Worm (Caenorhabditis elegans) whole organism, late embryonic: ENCODE results near the gene math-42.

Experiments
- C08G9.2 ChIP-seq: sonication (generic microtip); optimal IDR thresholded peaks from 2 replicates; lab custom pipeline; 2016; ENCODE audit warnings: mild to moderate bottlenecking, missing genetic modification characterization, moderate library complexity, missing compliant biosample characterization
- C38D4.7 ChIP-seq: fragments of 200-800 bp; sonication (Bioruptor generic); optimal IDR thresholded peaks from 2 replicates; lab custom pipeline; 2018; ENCODE audit warnings: mild to moderate bottlenecking, missing genetic modification characterization, moderate library complexity, missing compliant biosample characterization
- T23F11.4 ChIP-seq: fragments of 200-800 bp; sonication (Bioruptor generic); optimal IDR thresholded peaks from 2 replicates; lab custom pipeline; 2018; ENCODE audit warnings: mild to moderate bottlenecking, missing genetic modification characterization, missing compliant biosample characterization
- ahr-1 ChIP-seq: sonication (generic microtip); optimal IDR thresholded peaks from 2 replicates; lab custom pipeline; 2016; ENCODE audit warnings: missing genetic modification characterization, missing compliant biosample characterization
- ama-1 ChIP-seq: fragments of 150-350 bp; optimal IDR thresholded peaks from 2 replicates; lab custom pipeline; 2014
- ceh-30 ChIP-seq: fragments of 150-350 bp; optimal IDR thresholded peaks from 2 replicates; lab custom pipeline; 2014; ENCODE audit warnings: missing biosample characterization, missing genetic modification characterization
- ceh-34 ChIP-seq: sonication (generic microtip); optimal IDR thresholded peaks from 2 replicates; lab custom pipeline; 2016; ENCODE audit warnings: mild to moderate bottlenecking, missing genetic modification characterization, missing compliant biosample characterization
- ceh-48 ChIP-seq: sonication (generic microtip); optimal IDR thresholded peaks from 2 replicates; lab custom pipeline; 2016; ENCODE audit warnings: missing genetic modification characterization, inconsistent platforms, missing compliant biosample characterization
- ceh-9 ChIP-seq: sonication (generic microtip); optimal IDR thresholded peaks from 2 replicates; lab custom pipeline; 2016; ENCODE audit warnings: mild to moderate bottlenecking, missing genetic modification characterization, inconsistent platforms, missing compliant biosample characterization
- che-1 ChIP-seq: sonication (generic microtip); optimal IDR thresholded peaks from 2 replicates; lab custom pipeline; 2016; ENCODE audit warnings: mild to moderate bottlenecking, missing genetic modification characterization, missing compliant biosample characterization
- dmd-4 ChIP-seq: sonication (generic microtip); optimal IDR thresholded peaks from 2 replicates; lab custom pipeline; 2016; ENCODE audit warnings: borderline replicate concordance, missing genetic modification characterization, missing compliant biosample characterization
- dve-1 ChIP-seq: sonication (generic microtip); optimal IDR thresholded peaks from 2 replicates; lab custom pipeline; 2017; ENCODE audit warnings: antibody characterized with exemption, mild to moderate bottlenecking, missing genetic modification characterization, missing compliant biosample characterization
- elt-2 ChIP-seq: sonication (generic microtip); optimal IDR thresholded peaks from 2 replicates; lab custom pipeline; 2016; ENCODE audit warnings: missing genetic modification reagents, missing genetic modification characterization, missing compliant biosample characterization
- eyg-1 ChIP-seq: sonication (generic microtip); optimal IDR thresholded peaks from 2 replicates; lab custom pipeline; 2016; ENCODE audit warnings: missing genotype, missing genetic modification characterization, missing compliant biosample characterization
- gmeb-2 ChIP-seq: sonication (generic microtip); optimal IDR thresholded peaks from 2 replicates; lab custom pipeline; 2016; ENCODE audit warnings: missing genetic modification characterization, inconsistent platforms, missing compliant biosample characterization
- hlh-15 ChIP-seq: sonication (generic microtip); optimal IDR thresholded peaks from 2 replicates; lab custom pipeline; 2016; ENCODE audit warnings: missing genetic modification characterization, missing compliant biosample characterization
- lin-11 ChIP-seq: fragments of 200-800 bp; sonication (Bioruptor generic); optimal IDR thresholded peaks from 2 replicates; lab custom pipeline; 2018; ENCODE audit warnings: mild to moderate bottlenecking, missing genetic modification characterization, missing compliant biosample characterization
- madf-2 ChIP-seq: sonication (generic microtip); optimal IDR thresholded peaks from 2 replicates; lab custom pipeline; 2017; ENCODE audit warnings: missing genetic modification characterization, missing compliant biosample characterization
- nfya-1 ChIP-seq: sonication (generic microtip); optimal IDR thresholded peaks from 2 replicates; lab custom pipeline; 2017; ENCODE audit warnings: missing genetic modification characterization, mild to moderate bottlenecking, missing compliant biosample characterization, antibody characterized with exemption, moderate library complexity
- nhr-232 ChIP-seq: sonication (generic microtip); optimal IDR thresholded peaks from 2 replicates; lab custom pipeline; 2016; ENCODE audit warnings: missing genetic modification characterization, missing compliant biosample characterization
- npax-4 ChIP-seq: sonication (generic microtip); optimal IDR thresholded peaks from 2 replicates; lab custom pipeline; 2016; ENCODE audit warnings: missing genetic modification characterization, missing compliant biosample characterization
- pros-1 ChIP-seq: fragments of 150-350 bp; optimal IDR thresholded peaks from 2 replicates; lab custom pipeline; 2014; ENCODE audit warnings: missing biosample characterization, missing genetic modification reagents, missing genetic modification characterization
- sdc-2 ChIP-seq: sonication (generic microtip); optimal IDR thresholded peaks from 2 replicates; lab custom pipeline; 2016; ENCODE audit warnings: missing genotype, missing genetic modification characterization, missing compliant biosample characterization
- sox-4 ChIP-seq: sonication (generic microtip); optimal IDR thresholded peaks from 2 replicates; lab custom pipeline; 2017; ENCODE audit warnings: mild to moderate bottlenecking, missing genetic modification characterization, inconsistent platforms, missing compliant biosample characterization
- syd-9 ChIP-seq: sonication (generic microtip); optimal IDR thresholded peaks from 2 replicates; lab custom pipeline; 2016; ENCODE audit warnings: mild to moderate bottlenecking, missing genetic modification characterization, moderate library complexity, missing compliant biosample characterization
- tbx-2 ChIP-seq: sonication (generic microtip); optimal IDR thresholded peaks from 2 replicates; lab custom pipeline; 2016; ENCODE audit warnings: missing genetic modification characterization, missing compliant biosample characterization
- ztf-16 ChIP-seq: sonication (generic microtip); optimal IDR thresholded peaks from 2 replicates; lab custom pipeline; 2017; ENCODE audit warnings: missing genetic modification characterization, missing compliant biosample characterization

math-42 gene

DNA sequence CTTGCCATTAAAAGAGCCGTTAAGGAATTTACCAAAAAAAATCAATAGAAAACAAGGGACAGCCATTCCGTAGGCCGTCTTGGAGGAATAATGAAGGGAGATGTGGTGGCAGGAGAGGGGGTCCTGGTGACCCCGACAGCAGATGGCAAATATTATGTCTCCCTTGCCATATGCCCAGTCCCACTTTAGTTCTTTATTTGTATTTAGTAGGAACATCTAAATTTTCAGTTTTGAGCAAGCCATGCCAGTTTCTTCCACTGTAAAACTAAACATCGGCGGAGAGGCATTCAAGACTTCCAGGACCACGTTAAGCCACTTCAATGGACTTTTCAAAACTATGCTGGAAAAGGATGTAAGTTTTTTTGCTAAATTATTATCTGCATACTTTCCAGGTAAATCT is 37.5 kb downstream of the math-42 start, which contains the start of gene C40A11.4:
TSS of gene C40A11.4 (plus strand) at position 188 of the 400 bp plus-strand sequence.
- TF ChIP-seq ceh-48 (tag; lab: Kevin White, UChicago) (peak; percentile 16), sdc-2 (tag; lab: Kevin White, UChicago) (no peak), C08G9.2 (tag; lab: Kevin White, UChicago) (no peak)

DNA sequence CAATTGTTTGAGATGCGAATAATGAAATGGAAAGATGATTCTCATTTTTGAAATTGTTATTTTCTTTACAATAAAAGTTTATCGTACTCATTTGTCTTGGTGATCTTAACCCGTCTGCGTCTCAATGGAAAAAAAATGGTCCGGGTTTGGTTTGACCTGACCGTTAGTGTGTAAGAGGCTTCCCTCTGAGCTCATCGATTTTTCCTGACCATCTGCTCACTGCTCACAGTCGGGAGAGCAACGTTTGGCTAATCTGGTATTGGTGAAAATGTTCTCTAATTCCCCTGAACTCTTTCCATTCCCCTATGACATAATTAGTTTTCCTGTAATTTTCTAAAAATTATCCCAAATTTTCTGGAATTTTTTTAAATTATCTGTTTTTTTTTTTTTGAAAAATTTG is 39.2 kb downstream of the math-42 start:
- no peak for TF ChIP-seq lin-11
- TF ChIP-seq che-1, result no peak
- no peak for TF ChIP-seq ztf-16 (tag; lab: Kevin White, UChicago)

DNA sequence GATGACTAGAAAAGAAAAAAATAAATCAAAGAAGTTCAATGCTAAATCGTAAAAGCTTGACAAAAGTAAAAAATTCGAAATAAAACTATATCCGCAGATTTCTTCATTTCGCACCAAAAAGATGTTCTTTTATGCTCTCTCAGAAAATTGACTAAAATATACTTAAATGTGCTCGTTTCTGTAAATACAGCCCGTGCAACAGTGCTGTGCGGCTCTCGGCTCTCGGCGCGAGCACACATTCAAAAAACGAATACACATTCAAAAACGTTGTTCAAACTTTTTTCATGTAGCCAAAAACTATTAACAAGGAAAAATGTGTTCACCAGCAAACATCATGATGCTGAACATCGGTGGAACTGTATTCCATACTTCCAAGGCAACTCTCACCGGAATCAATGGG is 41.1 kb downstream of the math-42 start, which contains the start of gene C40A11.3:
TSS of gene C40A11.3 (plus strand) at position 301 of the 400 bp plus-strand sequence.
- no peak for TF ChIP-seq hlh-15 (tag; lab: Kevin White, UChicago)

DNA sequence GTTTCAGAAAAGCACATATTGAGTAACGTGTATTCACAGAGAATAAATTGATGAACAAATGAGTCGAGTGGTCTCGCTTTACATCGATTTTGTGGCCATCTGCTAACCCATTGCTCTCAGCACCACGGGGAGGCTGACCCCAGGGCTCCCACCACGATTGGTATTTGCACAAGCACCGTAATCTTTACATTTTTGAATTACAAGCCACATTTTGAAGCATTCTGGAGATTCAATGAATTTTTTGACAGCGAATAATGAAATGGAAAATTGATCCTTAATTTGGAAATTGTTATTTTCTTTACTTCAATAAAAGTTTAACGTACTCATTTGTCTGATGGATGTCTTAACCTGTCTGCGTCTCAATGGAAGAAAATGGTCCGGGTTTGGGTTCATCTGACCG is 45.8 kb downstream of the math-42 start, which contains the start of gene C40A11.6:
TSS of gene C40A11.6 (minus strand) at position 101 of the 400 bp plus-strand sequence.
- no peak for TF ChIP-seq tbx-2 (tag; lab: Kevin White, UChicago)
- TF ChIP-seq ceh-34 (tag; lab: Kevin White, UChicago), result no peak
- no peak for TF ChIP-seq T23F11.4
- TF ChIP-seq elt-2 (tag; lab: Kevin White, UChicago), result no peak
- TF ChIP-seq C38D4.7, result no peak
- no peak for TF ChIP-seq hlh-15 (tag; lab: Kevin White, UChicago)
- TF ChIP-seq eyg-1 (tag; lab: Kevin White, UChicago), result no peak
- no peak for TF ChIP-seq npax-4 (tag; lab: Kevin White, UChicago)
- TF ChIP-seq nhr-232 (tag; lab: Kevin White, UChicago), result no peak
- TF ChIP-seq ceh-30 (tag; lab: Kevin White, UChicago), result no peak
- no peak for TF ChIP-seq nfya-1 (tag; lab: Kevin White, UChicago)

ce11 chrII:2146900-2147375 is 47.2 kb downstream of the math-42 start, which contains the start of gene C40A11.2:
TSS of gene C40A11.2 (plus strand) at chrII:2146950.
- TF ChIP-seq gmeb-2 (tag; lab: Kevin White, UChicago) (no peak), ama-1 (lab: Kevin White, UChicago) (no peak), dve-1 (tag; lab: Kevin White, UChicago) (no peak), lin-11 (no peak), T23F11.4 (no peak), ahr-1 (tag; lab: Kevin White, UChicago) (no peak), eyg-1 (tag; lab: Kevin White, UChicago) (no peak)

DNA sequence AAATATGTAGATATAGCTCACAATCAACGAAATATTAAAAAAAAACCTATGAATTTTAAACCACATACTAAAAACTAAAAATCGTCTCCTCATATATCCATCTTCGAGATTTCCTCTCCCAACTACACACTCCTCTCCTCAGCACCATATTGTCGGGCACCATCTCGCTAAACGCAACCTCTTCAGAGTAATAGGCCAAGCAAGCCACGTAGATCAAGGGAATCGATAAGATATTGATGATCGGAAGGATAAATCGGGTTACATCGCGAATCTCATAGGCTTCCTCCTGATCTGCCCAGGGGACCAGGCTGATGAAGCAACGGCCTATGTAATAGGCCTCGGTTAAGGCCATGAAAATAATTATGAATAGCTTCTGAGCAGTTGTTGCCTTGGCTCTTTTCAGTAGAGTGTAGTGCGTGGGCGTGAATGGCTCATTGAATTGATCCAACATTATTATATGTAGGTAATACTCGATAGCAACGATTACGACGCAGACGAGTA is 50.8 kb downstream of the math-42 start, which contains the start of the genes C40A11.7 and C40A11.8:
TSS of gene C40A11.7 (minus strand) at position 101 of the 501 bp plus-strand sequence.
TSS of gene C40A11.8 (minus strand) at position 451 of the 501 bp plus-strand sequence.
- no peak for TF ChIP-seq ceh-9
- TF ChIP-seq syd-9 (tag; lab: Kevin White, UChicago), result no peak
- no peak for TF ChIP-seq madf-2 (tag; lab: Kevin White, UChicago)
- TF ChIP-seq, all 69 proteins: peak for 0

DNA sequence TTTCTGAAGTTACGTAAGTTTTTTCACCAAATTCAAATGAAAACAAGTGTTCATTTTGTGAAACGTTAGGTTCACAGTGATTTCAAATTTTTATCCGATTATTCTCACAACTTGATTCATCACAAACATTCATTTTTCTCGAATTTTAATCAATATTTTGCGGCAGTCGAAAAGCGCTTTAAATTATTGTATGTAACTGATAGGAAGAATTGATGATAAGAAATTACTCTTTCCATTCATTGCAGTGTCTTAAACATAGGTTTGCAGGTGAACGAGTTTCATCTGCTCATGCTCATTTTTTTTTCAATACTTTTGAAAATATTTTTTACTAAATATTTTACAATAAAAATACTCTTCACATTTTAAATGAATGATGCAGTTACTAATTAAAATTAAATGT is 52.7 kb downstream of the math-42 start:
- TF ChIP-seq sox-4 (no peak), tbx-2 (tag; lab: Kevin White, UChicago) (no peak), pros-1 (no peak), dmd-4 (tag; lab: Kevin White, UChicago) (no peak), lin-11 (no peak), gmeb-2 (tag; lab: Kevin White, UChicago) (no peak)
- TF ChIP-seq, all 69 proteins: peak for 0
